Comparison of ENCODE assay signal across 3 fruit fly cellular contexts in genomic region chr2L:18658108-18658507, dm6.
A peak's percentile ranks its signal among the peaks of the same experiment; 100 is the strongest.
TF ChIP-seq lines count a peak whose summit lies in the region.

No protein-coding gene starts in this region.

- TF ChIP-seq CTCF in whole organism, embryonic (GFP tag; optimal IDR thresholded peaks at IDR 0.05; lab: Kevin White, UChicago): no peak

TF ChIP-seq in whole organism, embryonic, 481 proteins besides CTCF, POLR2A, EP300 and RAD21 (continues in another document):
- no peak for TF ChIP-seq CG7963 (GFP tag; IDR thresholded peaks at IDR 0.05; lab: Robert Waterston, UW; ENCODE audit: partially characterized antibody)
- no peak for TF ChIP-seq da (GFP tag; optimal IDR thresholded peaks at IDR 0.05; lab: Kevin White, UChicago)
- TF ChIP-seq CG30431 (GFP tag; optimal IDR thresholded peaks at IDR 0.05; lab: Kevin White, UChicago): no peak
- no peak for TF ChIP-seq tup (GFP tag; optimal IDR thresholded peaks at IDR 0.05; lab: Kevin White, UChicago)
- TF ChIP-seq stc (GFP tag; IDR thresholded peaks at IDR 0.05; lab: Robert Waterston, UW): no peak
- TF ChIP-seq CG13296 (GFP tag; optimal IDR thresholded peaks at IDR 0.05; lab: Kevin White, UChicago): peak; percentile 31
- no peak for TF ChIP-seq oc (tag; optimal IDR thresholded peaks at IDR 0.05; lab: Kevin White, UChicago)
- TF ChIP-seq bab2 (GFP tag; optimal IDR thresholded peaks at IDR 0.05; lab: Kevin White, UChicago): no peak
- no peak for TF ChIP-seq CG4854 (GFP tag; optimal IDR thresholded peaks at IDR 0.05; lab: Kevin White, UChicago)
- TF ChIP-seq otp (GFP tag; IDR thresholded peaks at IDR 0.05; lab: Robert Waterston, UW): no peak
- TF ChIP-seq CG10654 (GFP tag; optimal IDR thresholded peaks at IDR 0.05; lab: Kevin White, UChicago): no peak
- no peak for TF ChIP-seq CG4360 (GFP tag; IDR thresholded peaks at IDR 0.05; lab: Robert Waterston, UW)
- TF ChIP-seq CG15601 (tag; optimal IDR thresholded peaks at IDR 0.05; lab: Kevin White, UChicago): no peak
- peak; percentile 7 for TF ChIP-seq Fer2 (tag; optimal IDR thresholded peaks at IDR 0.05; lab: Kevin White, UChicago)
- TF ChIP-seq Dll (GFP tag; IDR thresholded peaks at IDR 0.05; lab: Robert Waterston, UW; ENCODE audit: partially characterized antibody): no peak
- TF ChIP-seq CG11504 (tag; optimal IDR thresholded peaks at IDR 0.05; lab: Kevin White, UChicago): peak; percentile 72
- TF ChIP-seq crol (GFP tag; IDR thresholded peaks at IDR 0.05; lab: Robert Waterston, UW): no peak
- TF ChIP-seq CG2678 (tag; optimal IDR thresholded peaks at IDR 0.05; lab: Kevin White, UChicago): peak; percentile 72
- TF ChIP-seq chif (GFP tag; optimal IDR thresholded peaks at IDR 0.05; lab: Kevin White, UChicago): no peak
- TF ChIP-seq CG7556 (GFP tag; optimal IDR thresholded peaks at IDR 0.05; lab: Kevin White, UChicago): peak; percentile 52
- no peak for TF ChIP-seq HLHmδ (GFP tag; optimal IDR thresholded peaks at IDR 0.05; lab: Kevin White, UChicago)
- peak; percentile 9 for TF ChIP-seq CG18619 (GFP tag; optimal IDR thresholded peaks at IDR 0.05; lab: Kevin White, UChicago)
- TF ChIP-seq CG18764 (GFP tag; optimal IDR thresholded peaks at IDR 0.05; lab: Kevin White, UChicago): no peak
- no peak for TF ChIP-seq NFAT (GFP tag; IDR thresholded peaks at IDR 0.05; lab: Robert Waterston, UW)
- no peak for TF ChIP-seq CG16779 (GFP tag; IDR thresholded peaks at IDR 0.05; lab: Robert Waterston, UW)
- no peak for TF ChIP-seq ftz-f1 (GFP tag; optimal IDR thresholded peaks at IDR 0.05; lab: Kevin White, UChicago)
- TF ChIP-seq MTF-1 (GFP tag; optimal IDR thresholded peaks at IDR 0.05; lab: Kevin White, UChicago; ENCODE audit: borderline replicate concordance): no peak
- no peak for TF ChIP-seq hbn (GFP tag; IDR thresholded peaks at IDR 0.05; lab: Robert Waterston, UW; ENCODE audit: partially characterized antibody)
- no peak for TF ChIP-seq Xbp1 (GFP tag; optimal IDR thresholded peaks at IDR 0.05; lab: Kevin White, UChicago)
- no peak for TF ChIP-seq CG12942 (GFP tag; optimal IDR thresholded peaks at IDR 0.05; lab: Kevin White, UChicago)
- no peak for TF ChIP-seq CG14667 (GFP tag; IDR thresholded peaks at IDR 0.05; lab: Robert Waterston, UW)

TF ChIP-seq in whole organism, prepupa, 60 proteins besides CTCF, POLR2A, EP300 and RAD21:
- TF ChIP-seq Hr4 (GFP tag; optimal IDR thresholded peaks at IDR 0.05; lab: Kevin White, UChicago): peak; percentile 1
- TF ChIP-seq Eip78C (GFP tag; lab: Kevin White, UChicago): peak; percentile 61
- TF ChIP-seq CG10669 (GFP tag; optimal IDR thresholded peaks at IDR 0.05; lab: Kevin White, UChicago): no peak

TF ChIP-seq in whole organism, wandering third instar larva, 38 proteins besides CTCF, POLR2A, EP300 and RAD21:
- TF ChIP-seq foxo (GFP tag; optimal IDR thresholded peaks at IDR 0.05; lab: Kevin White, UChicago) (peak in 1 of 2 experiments; percentile 18), HLH106 (tag; optimal IDR thresholded peaks at IDR 0.05; lab: Kevin White, UChicago) (peak; percentile 8), Dfd (GFP tag; optimal IDR thresholded peaks at IDR 0.05; lab: Kevin White, UChicago) (no peak)

Comparison
In these comparisons a context has a peak if more than half of its experiments do, and no peak if none do; other contexts are left out.
1. Of the 7 proteins assayed by ChIP-seq in both whole organism, embryonic and whole organism, prepupa: peak only in whole organism, embryonic: Blimp-1 and CG6854; only in whole organism, prepupa: none; in both: none; in neither: 5.